Worm (Caenorhabditis elegans) whole organism, young adult: Measurements from ENCODE around the gene Y38E10A.33.

Experiments
- C17E4.6 ChIP-seq: fragments of 200-800 bp; sonication (Bioruptor generic); IDR thresholded peaks from 2 replicates; pipeline ENCODE4 v1.3.6; 2022; ENCODE audit warnings: missing genetic modification reagents, missing genetic modification characterization, missing compliant biosample characterization
- D2030.7 ChIP-seq: fragments of 200-800 bp; sonication (Bioruptor generic); IDR thresholded peaks from 2 replicates; pipeline ENCODE4 v1.3.6; 2022; ENCODE audit warnings: missing genetic modification reagents, missing genetic modification characterization, missing compliant biosample characterization
- T26A5.8 ChIP-seq: sonication (generic microtip); optimal IDR thresholded peaks from 2 replicates; lab custom pipeline; 2016; ENCODE audit warnings: missing genetic modification characterization, missing compliant biosample characterization
- Y56A3A.18 ChIP-seq: fragments of 200-800 bp; sonication (Bioruptor generic); IDR thresholded peaks from 2 replicates; pipeline ENCODE4 v1.3.6; 2022; ENCODE audit warnings: missing genetic modification reagents, missing genetic modification characterization, missing compliant biosample characterization
- lin-26 ChIP-seq: fragments of 200-800 bp; sonication (Bioruptor generic); IDR thresholded peaks from 2 replicates; pipeline ENCODE4 v1.3.6; 2022; ENCODE audit warnings: missing genetic modification reagents, missing genetic modification characterization, missing compliant biosample characterization
- mel-28 ChIP-seq: sonication (generic microtip); optimal IDR thresholded peaks from 2 replicates; lab custom pipeline; 2016; ENCODE audit warnings: borderline replicate concordance, mild to moderate bottlenecking, missing genetic modification characterization, missing compliant biosample characterization
- snpc-3.4 ChIP-seq: sonication (generic microtip); optimal IDR thresholded peaks from 2 replicates; lab custom pipeline; 2017; ENCODE audit warnings: missing genetic modification characterization, mild to moderate bottlenecking, missing compliant biosample characterization, antibody characterized with exemption, moderate library complexity, missing genotype, missing genetic modification reagents
- tbp1 ChIP-seq: fragments of 200-800 bp; sonication (Bioruptor generic); optimal IDR thresholded peaks from 2 replicates; lab custom pipeline; 2018; ENCODE audit warnings: mild to moderate bottlenecking, missing genetic modification characterization, missing compliant biosample characterization

DNA sequence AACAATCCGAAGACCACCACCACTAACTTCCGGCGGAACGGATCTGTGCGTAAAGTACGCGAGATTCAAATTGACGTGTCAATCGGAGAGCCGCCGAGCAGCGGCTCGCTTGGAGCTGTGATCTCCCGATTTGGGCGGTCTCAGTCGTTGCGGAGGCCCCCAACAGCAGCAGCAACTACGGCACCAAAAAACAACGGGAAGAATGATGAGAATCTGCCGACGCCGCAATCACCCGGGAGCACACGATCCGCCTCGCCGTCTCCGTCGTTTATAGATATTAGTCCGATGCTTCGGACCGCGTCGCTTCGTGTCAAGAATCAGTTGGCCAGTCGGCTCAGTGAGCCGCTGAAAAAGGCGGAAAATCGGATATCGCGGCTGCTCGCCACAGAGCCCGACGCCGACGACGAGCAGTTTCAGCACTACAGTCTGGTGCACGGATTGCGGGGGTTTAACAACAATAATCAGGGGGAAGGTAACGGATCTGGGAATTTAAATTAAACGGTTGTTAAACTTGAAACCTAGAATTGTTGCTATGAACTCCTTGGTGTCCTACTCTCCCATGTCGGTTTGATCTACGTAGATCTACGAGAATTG lies 36.4 kb upstream of the Y38E10A.33 start:
- no peak for TF ChIP-seq lin-26 (GFP tag; lab: Robert Waterston, UW)
- TF ChIP-seq T26A5.8 (tag; lab: Kevin White, UChicago) = no peak
- TF ChIP-seq snpc-3.4 (tag; lab: Kevin White, UChicago) = no peak
- no peak for TF ChIP-seq D2030.7 (GFP tag; lab: Robert Waterston, UW)
- TF ChIP-seq tbp1 (GFP tag; lab: Kevin White, UChicago) = no peak
- TF ChIP-seq mel-28 (tag; lab: Kevin White, UChicago) = no peak
- TF ChIP-seq C17E4.6 = no peak
- TF ChIP-seq Y56A3A.18 (GFP tag; lab: Robert Waterston, UW) = no peak
